Fruit fly (Drosophila melanogaster) whole organism, prepupa: ENCODE data around the gene Ace.

Source experiments
- Blimp-1 ChIP-seq: fragments of 200-800 bp; sonication (Bioruptor generic); optimal IDR thresholded peaks from 3 replicates; lab custom pipeline; 2017; ENCODE audit warnings: missing biosample characterization, missing genetic modification characterization, mild to moderate bottlenecking, moderate library complexity, missing genetic modification reagents
- CG10669 ChIP-seq: fragments of 200-800 bp; sonication (Bioruptor generic); optimal IDR thresholded peaks from 3 replicates; lab custom pipeline; 2018; ENCODE audit warnings: missing biosample characterization, mild to moderate bottlenecking, missing genetic modification characterization, moderate library complexity
- CG1621 ChIP-seq: fragments of 200-800 bp; sonication (Bioruptor generic); optimal IDR thresholded peaks from 3 replicates; lab custom pipeline; 2018; ENCODE audit warnings: missing biosample characterization, mild to moderate bottlenecking, missing genetic modification characterization
- CG16779 ChIP-seq: fragments of 200-800 bp; sonication (Bioruptor generic); optimal IDR thresholded peaks from 3 replicates; lab custom pipeline; 2017; ENCODE audit warnings: missing biosample characterization, mild to moderate bottlenecking, missing genetic modification characterization
- CG3032 ChIP-seq: fragments of 200-800 bp; optimal IDR thresholded peaks from 2 replicates; lab custom pipeline; 2019; ENCODE audit warnings: missing biosample characterization, mild to moderate bottlenecking, missing genetic modification characterization, moderate library complexity
- CG3919 ChIP-seq: fragments of 200-800 bp; sonication (Bioruptor generic); optimal IDR thresholded peaks from 3 replicates; lab custom pipeline; 2016; ENCODE audit warnings: missing biosample characterization, missing genetic modification characterization
- CG6808 ChIP-seq: fragments of 200-800 bp; sonication (Bioruptor generic); optimal IDR thresholded peaks from 3 replicates; lab custom pipeline; 2017; ENCODE audit warnings: missing biosample characterization, missing genetic modification characterization, mild to moderate bottlenecking, moderate library complexity, missing genetic modification reagents
- CG6854 ChIP-seq: fragments of 200-800 bp; sonication (Bioruptor generic); optimal IDR thresholded peaks from 2 replicates; lab custom pipeline; 2017; ENCODE audit warnings: missing biosample characterization, mild to moderate bottlenecking, missing genetic modification characterization
- Eip78C ChIP-seq: fragments of 200-800 bp; sonication (Bioruptor generic); peaks from one replicate; lab custom pipeline; 2016; ENCODE audit warnings: missing biosample characterization, missing genetic modification characterization
- Eip93F ChIP-seq: fragments of 200-800 bp; sonication (Bioruptor generic); optimal IDR thresholded peaks from 2 replicates; lab custom pipeline; 2016; ENCODE audit warnings: missing biosample characterization, mild to moderate bottlenecking, missing genetic modification characterization
- Ets21C ChIP-seq: fragments of 200-800 bp; sonication (Bioruptor generic); optimal IDR thresholded peaks from 3 replicates; lab custom pipeline; 2016; ENCODE audit warnings: missing biosample characterization, missing genetic modification characterization
- Gug ChIP-seq: fragments of 200-800 bp; sonication (Bioruptor generic); IDR thresholded peaks from 2 replicates; pipeline ENCODE4 v1.3.6; 2022; ENCODE audit warnings: missing biosample characterization, missing genetic modification characterization
- Lpt ChIP-seq: fragments of 200-800 bp; sonication (Bioruptor generic); optimal IDR thresholded peaks from 3 replicates; lab custom pipeline; 2016; ENCODE audit warnings: missing biosample characterization, missing genetic modification characterization
- Smox ChIP-seq: fragments of 200-800 bp; sonication (Bioruptor generic); optimal IDR thresholded peaks from 3 replicates; lab custom pipeline; 2016; ENCODE audit warnings: missing biosample characterization, missing genetic modification characterization
- Sox15 ChIP-seq: fragments of 200-800 bp; sonication (Bioruptor generic); optimal IDR thresholded peaks from 3 replicates; lab custom pipeline; 2016; ENCODE audit warnings: missing biosample characterization, missing genetic modification characterization
- dsx ChIP-seq: fragments of 200-800 bp; optimal IDR thresholded peaks from 3 replicates; lab custom pipeline; 2019; ENCODE audit warnings: missing biosample characterization, mild to moderate bottlenecking, missing genetic modification characterization, moderate library complexity; ENCODE audit not compliant: poor library complexity, severe bottlenecking
- esn ChIP-seq: fragments of 200-800 bp; sonication (Bioruptor generic); optimal IDR thresholded peaks from 2 replicates; lab custom pipeline; 2016; ENCODE audit warnings: missing biosample characterization, mild to moderate bottlenecking, missing genetic modification characterization, moderate library complexity
- lz ChIP-seq: fragments of 200-800 bp; sonication (Bioruptor generic); optimal IDR thresholded peaks from 3 replicates; lab custom pipeline; 2016; ENCODE audit warnings: missing biosample characterization, missing genetic modification characterization
- pdm3 ChIP-seq: fragments of 200-800 bp; sonication (Bioruptor generic); optimal IDR thresholded peaks from 3 replicates; lab custom pipeline; 2016; ENCODE audit warnings: missing biosample characterization, missing genetic modification characterization
- ss ChIP-seq, 2 experiments: fragments of 200-800 bp; sonication (Bioruptor generic); optimal IDR thresholded peaks; 2 replicates in 1 of 2; 3 replicates in 1 of 2; lab custom pipeline; 2017 to 2018; ENCODE audit warnings: mild to moderate bottlenecking in 2 of 2, missing biosample characterization in 2 of 2, missing genetic modification characterization in 2 of 2, moderate library complexity in 1 of 2

Gene Ace

dm6 chr3R:13186396-13186795 is 72.9 kb downstream of the Ace start, which contains the start of gene CG8508:
TSS of gene CG8508 (minus strand) at chr3R:13186496.
- TF ChIP-seq CG6808, result no peak
- TF ChIP-seq Eip78C (GFP tag; lab: Kevin White, UChicago), result no peak
- TF ChIP-seq ss (GFP tag; optimal IDR thresholded peaks at IDR 0.05; lab: Kevin White, UChicago), result no peak
- no peak for TF ChIP-seq CG10669
- TF ChIP-seq CG1621, result no peak
- TF ChIP-seq pdm3 (GFP tag; lab: Kevin White, UChicago), result no peak
- no peak for TF ChIP-seq Blimp-1 (GFP tag; lab: Kevin White, UChicago)
- no peak for TF ChIP-seq CG3919 (GFP tag; lab: Kevin White, UChicago)
- TF ChIP-seq dsx (GFP tag; lab: Kevin White, UChicago), result no peak
- TF ChIP-seq CG6854 (GFP tag; lab: Kevin White, UChicago), result no peak
- no peak for TF ChIP-seq Eip93F (GFP tag; lab: Kevin White, UChicago)
- no peak for TF ChIP-seq Sox15 (GFP tag; lab: Kevin White, UChicago)
- TF ChIP-seq, all 60 proteins: peak for 0

- TF ChIP-seq CG16779 (no peak), Ets21C (GFP tag; lab: Kevin White, UChicago) (no peak), Eip93F (GFP tag; lab: Kevin White, UChicago) (no peak), esn (no peak), Smox (GFP tag; lab: Kevin White, UChicago) (no peak), Lpt (GFP tag; lab: Kevin White, UChicago) (no peak), Gug (GFP tag; lab: Robert Waterston, UW) (no peak), lz (no peak), CG10669 (no peak), CG3032 (tag; lab: Kevin White, UChicago) (no peak)
Observed at dm6 chr3R:13181004-13181403, 78.3 kb downstream of the Ace start, which contains the start of gene CG8138. TSS of gene CG8138 (plus strand) at chr3R:13181304.
